Worm (Caenorhabditis elegans): ENCODE data around the gene nspg-6.
A peak's percentile ranks its signal among the peaks of the same experiment; 100 is the strongest.

The nspg-6 gene

ce11 chrIII:7297045-7297680 lies 17.6 kb downstream of the nspg-6 start:
- TF ChIP-seq fos-1 (tag; optimal IDR thresholded peaks at IDR 0.05) (no peak), hlh-17 (GFP tag; optimal IDR thresholded peaks at IDR 0.05; ENCODE audit: borderline replicate concordance) (no peak), mef-2 (tag; optimal IDR thresholded peaks at IDR 0.05) (no peak), snpc-4 (tag; optimal IDR thresholded peaks at IDR 0.05) (no peak), blmp-1 (tag; optimal IDR thresholded peaks at IDR 0.05) (peak; percentile 79), lin-14 (GFP tag; optimal IDR thresholded peaks at IDR 0.05) (peak; percentile 60), unc-130 (tag; optimal IDR thresholded peaks at IDR 0.05) (peak; percentile 17), lsy-2 (tag; optimal IDR thresholded peaks at IDR 0.05) (peak in 1 of 2 experiments; percentile 33), sox-4 (tag; optimal IDR thresholded peaks at IDR 0.05) (no peak), vab-15 (tag; optimal IDR thresholded peaks at IDR 0.05) (peak; percentile 23), nhr-90 (tag; optimal IDR thresholded peaks at IDR 0.05; ENCODE audit: poor library complexity) (peak; percentile 37), irx-1 (tag; optimal IDR thresholded peaks at IDR 0.05) (no peak), fkh-8 (tag; optimal IDR thresholded peaks at IDR 0.05) (no peak), elt-3 (tag; optimal IDR thresholded peaks at IDR 0.05) (peak in 3 of 6 experiments; percentile 58 to 71 (median 65)), tbx-2 (tag; optimal IDR thresholded peaks at IDR 0.05) (peak; percentile 11), snu-23 (GFP tag; optimal IDR thresholded peaks at IDR 0.05) (peak; percentile 27), nhr-71 (tag; optimal IDR thresholded peaks at IDR 0.05) (peak; percentile 42), efl-1 (optimal IDR thresholded peaks at IDR 0.05) (no peak), efl-1 (GFP tag; optimal IDR thresholded peaks at IDR 0.05 in 1 of 2) (peak in 1 of 2 experiments; percentile 79), nhr-19 (GFP tag; conservative IDR thresholded peaks at IDR 0.05) (peak; percentile 21; the same call in 1 of the 2 replicates), dsc-1 (tag; optimal IDR thresholded peaks at IDR 0.05) (no peak), nhr-76 (tag; optimal IDR thresholded peaks at IDR 0.05) (no peak), C34B4.2 (tag; optimal IDR thresholded peaks at IDR 0.05) (no peak), lin-15B (tag; optimal IDR thresholded peaks at IDR 0.05) (no peak), lin-35 (GFP tag; optimal IDR thresholded peaks at IDR 0.05) (peak in 1 of 2 experiments; percentile 34), nhr-11 (tag; optimal IDR thresholded peaks at IDR 0.05) (no peak), ceh-90 (tag; optimal IDR thresholded peaks at IDR 0.05) (no peak), nhr-20 (tag; optimal IDR thresholded peaks at IDR 0.05) (peak; percentile 62), nhr-85 (tag) (peak; percentile 95)

ce11 chrIII:7296092-7296668 lies 18.6 kb downstream of the nspg-6 start:
- TF ChIP-seq lin-14 (GFP tag; optimal IDR thresholded peaks at IDR 0.05) (peak; percentile 63), elt-3 (tag; optimal IDR thresholded peaks at IDR 0.05) (peak in 1 of 6 experiments; percentile 18), lin-35 (GFP tag; optimal IDR thresholded peaks at IDR 0.05) (peak in 1 of 2 experiments; percentile 7), lsy-2 (tag; optimal IDR thresholded peaks at IDR 0.05) (peak in 1 of 2 experiments; percentile 2), mep-1 (tag; optimal IDR thresholded peaks at IDR 0.05) (peak; percentile 38), skn-1 (tag; optimal IDR thresholded peaks at IDR 0.05) (no peak), ztf-11 (tag; optimal IDR thresholded peaks at IDR 0.05) (no peak), C16A3.4 (tag; optimal IDR thresholded peaks at IDR 0.05) (no peak), xbp-1 (tag; optimal IDR thresholded peaks at IDR 0.05) (peak; percentile 89), nhr-85 (tag) (peak; percentile 70), blmp-1 (tag; optimal IDR thresholded peaks at IDR 0.05) (peak; percentile 39), nhr-28 (tag; optimal IDR thresholded peaks at IDR 0.05) (no peak), snu-23 (GFP tag; optimal IDR thresholded peaks at IDR 0.05) (peak; percentile 26), nhr-20 (tag; optimal IDR thresholded peaks at IDR 0.05) (peak; percentile 66), nhr-71 (tag; optimal IDR thresholded peaks at IDR 0.05) (peak; percentile 26)

- no peak for TF ChIP-seq C04F5.9 (tag; optimal IDR thresholded peaks at IDR 0.05)
- no peak for TF ChIP-seq snpc-4 (tag; optimal IDR thresholded peaks at IDR 0.05)
- TF ChIP-seq jun-1 (tag; optimal IDR thresholded peaks at IDR 0.05) = no peak
- TF ChIP-seq nhr-77 (tag; optimal IDR thresholded peaks at IDR 0.05) = no peak
- TF ChIP-seq snu-23 (GFP tag; optimal IDR thresholded peaks at IDR 0.05) = no peak
- TF ChIP-seq F16B12.6 (tag; optimal IDR thresholded peaks at IDR 0.05) = peak; percentile 57
- no peak for TF ChIP-seq egl-27 (tag; optimal IDR thresholded peaks at IDR 0.05)
- peak in 1 of 2 experiments; percentile 3 for TF ChIP-seq lin-35 (GFP tag; optimal IDR thresholded peaks at IDR 0.05)
- TF ChIP-seq hpl-2 (GFP tag; optimal IDR thresholded peaks at IDR 0.05) = no peak
- TF ChIP-seq xbp-1 (tag; optimal IDR thresholded peaks at IDR 0.05) = no peak
- no peak for TF ChIP-seq mep-1 (tag; optimal IDR thresholded peaks at IDR 0.05)
- no peak for TF ChIP-seq pax-3 (tag; optimal IDR thresholded peaks at IDR 0.05)
- TF ChIP-seq efl-1 (optimal IDR thresholded peaks at IDR 0.05) = peak; percentile 2 to 67
- no peak for TF ChIP-seq efl-1 (GFP tag; optimal IDR thresholded peaks at IDR 0.05 in 1 of 2)
- TF ChIP-seq hlh-17 (GFP tag; optimal IDR thresholded peaks at IDR 0.05; ENCODE audit: borderline replicate concordance) = no peak
- peak; percentile 44 to 70 for TF ChIP-seq lsy-2 (tag; optimal IDR thresholded peaks at IDR 0.05)
- TF ChIP-seq ets-5 (GFP tag; IDR thresholded peaks at IDR 0.05) = no peak
- no peak for TF ChIP-seq sup-37 (GFP tag; optimal IDR thresholded peaks at IDR 0.05)
Observed at ce11 chrIII:7293075-7293684, 21.6 kb downstream of the nspg-6 start, which contains the start of gene cwf-19L2. Gene cwf-19L2, plus strand, starts transcription at chrIII:7293634.
